Fruit fly (Drosophila melanogaster) whole organism, adult: Measurements from ENCODE around the gene CG14556.

Experiments used
- CG1620 ChIP-seq: fragments of 200-800 bp; sonication (Bioruptor generic); optimal IDR thresholded peaks from 2 replicates; lab custom pipeline; 2016; ENCODE audit warnings: missing biosample characterization, missing genetic modification characterization
- CG33017 ChIP-seq: fragments of 200-800 bp; sonication (Bioruptor generic); optimal IDR thresholded peaks from 2 replicates; lab custom pipeline; 2018; ENCODE audit warnings: missing biosample characterization, mild to moderate bottlenecking, missing genetic modification characterization, moderate library complexity
- CG7101 ChIP-seq: fragments of 200-800 bp; sonication (Bioruptor generic); optimal IDR thresholded peaks from 2 replicates; lab custom pipeline; 2018; ENCODE audit warnings: missing biosample characterization, mild to moderate bottlenecking, missing genetic modification characterization, moderate library complexity
- Crg-1 ChIP-seq: fragments of 200-800 bp; sonication (Bioruptor generic); optimal IDR thresholded peaks from 2 replicates; lab custom pipeline; 2016; ENCODE audit warnings: missing biosample characterization, missing genetic modification characterization
- Hr96 ChIP-seq: fragments of 200-800 bp; sonication (Bioruptor generic); optimal IDR thresholded peaks from 2 replicates; lab custom pipeline; 2016; ENCODE audit warnings: missing biosample characterization, missing genetic modification characterization
- bab1 ChIP-seq: fragments of 200-800 bp; sonication (Bioruptor generic); optimal IDR thresholded peaks from 3 replicates; lab custom pipeline; 2019; ENCODE audit warnings: missing biosample characterization, mild to moderate bottlenecking, missing genetic modification characterization, moderate library complexity
- cnc ChIP-seq, 2 experiments: fragments of >200 bp; optimal IDR thresholded peaks; 2 replicates each; lab custom pipeline; 2017
- ovo ChIP-seq: fragments of 200-800 bp; sonication (Bioruptor generic); optimal IDR thresholded peaks from 2 replicates; lab custom pipeline; 2016; ENCODE audit warnings: missing biosample characterization, missing genetic modification characterization

DNA sequence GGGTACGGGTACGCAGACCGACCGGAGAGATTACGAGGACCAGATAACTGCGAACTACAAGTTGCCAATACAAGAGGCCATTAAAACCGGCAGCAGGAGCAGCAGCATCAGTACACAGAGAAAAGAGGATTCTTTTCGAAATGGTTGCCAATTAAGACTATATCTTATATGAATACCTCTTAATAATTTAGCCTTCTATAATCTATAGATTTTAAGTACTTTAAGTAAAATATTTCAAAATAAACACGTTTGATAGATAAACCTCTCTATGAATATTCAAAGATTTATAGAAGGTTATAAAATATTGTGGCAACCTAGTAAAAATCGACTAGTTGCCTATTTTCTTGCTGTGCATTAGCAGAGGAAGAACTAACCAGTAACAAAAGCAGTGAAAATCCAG is 30.9 kb upstream of the CG14556 start:
- no peak for TF ChIP-seq Crg-1
- no peak for TF ChIP-seq Hr96 (GFP tag; lab: Kevin White, UChicago)
- TF ChIP-seq CG33017, result no peak
- TF ChIP-seq CG7101 (tag; lab: Kevin White, UChicago), result no peak
- no peak for TF ChIP-seq ovo (GFP tag; lab: Kevin White, UChicago)
- no peak for TF ChIP-seq cnc (optimal IDR thresholded peaks at IDR 0.05; lab: Kevin White, UChicago)
- no peak for TF ChIP-seq CG1620 (GFP tag; lab: Kevin White, UChicago)
- no peak for TF ChIP-seq bab1 (GFP tag; lab: Kevin White, UChicago)
